Fruit fly (Drosophila melanogaster): ENCODE results near the gene CG13473.
A peak's percentile ranks its signal among the peaks of the same experiment; 100 is the strongest.

The CG13473 gene

dm6 chr3L:14759984-14760626, 31.5 kb downstream of the CG13473 start (continued):
- TF ChIP-seq Eip74EF (GFP tag; optimal IDR thresholded peaks at IDR 0.05): peak in 1 of 2 experiments; percentile 55
- TF ChIP-seq CG7786 (GFP tag; optimal IDR thresholded peaks at IDR 0.05): peak; percentile 70
- no peak for TF ChIP-seq hkb (optimal IDR thresholded peaks at IDR 0.05)
- TF ChIP-seq hkb (GFP tag; IDR thresholded peaks at IDR 0.05): peak; percentile 66
- 0 out of 2 replicates have a peak, but pooled peaks have one; percentile 34 for TF ChIP-seq ssp (GFP tag; IDR thresholded peaks at IDR 0.05)
- peak; percentile 74 for TF ChIP-seq CG1603 (tag; optimal IDR thresholded peaks at IDR 0.05)
- TF ChIP-seq Dip2 (GFP tag; IDR thresholded peaks at IDR 0.05): no peak
- TF ChIP-seq CG15269 (tag; optimal IDR thresholded peaks at IDR 0.05): peak; percentile 77
- peak; percentile 35 for TF ChIP-seq CG13624 (GFP tag; optimal IDR thresholded peaks at IDR 0.05)
- peak; percentile 73 for TF ChIP-seq stc (GFP tag; IDR thresholded peaks at IDR 0.05)
- no peak for TF ChIP-seq stwl (tag; optimal IDR thresholded peaks at IDR 0.05)
- peak; percentile 81 for TF ChIP-seq Atf6 (GFP tag; IDR thresholded peaks at IDR 0.05)
- TF ChIP-seq fd64A (GFP tag; optimal IDR thresholded peaks at IDR 0.05): no peak
- peak; percentile 66 for TF ChIP-seq dysf (GFP tag; IDR thresholded peaks at IDR 0.05)
- TF ChIP-seq danr (GFP tag; IDR thresholded peaks at IDR 0.05): no peak
- TF ChIP-seq CrebB (tag; optimal IDR thresholded peaks at IDR 0.05): no peak
- peak; percentile 58 for TF ChIP-seq lab (GFP tag; optimal IDR thresholded peaks at IDR 0.05)
- TF ChIP-seq nmo (GFP tag; optimal IDR thresholded peaks at IDR 0.05): peak; percentile 73
- peak; percentile 63 for TF ChIP-seq her (GFP tag; optimal IDR thresholded peaks at IDR 0.05)
- no peak for TF ChIP-seq Gsc (GFP tag; IDR thresholded peaks at IDR 0.05)
- TF ChIP-seq CG15601 (tag; optimal IDR thresholded peaks at IDR 0.05): peak; percentile 55
- TF ChIP-seq CG32772 (GFP tag; IDR thresholded peaks at IDR 0.05): peak; percentile 62
- peak; percentile 76 for TF ChIP-seq slbo (GFP tag; IDR thresholded peaks at IDR 0.05)
- TF ChIP-seq CG13287 (GFP tag; IDR thresholded peaks at IDR 0.05; ENCODE audit: partially characterized antibody): peak; percentile 28; the same call in 1 of the 2 replicates
- peak; percentile 68 for TF ChIP-seq CG3995 (GFP tag; optimal IDR thresholded peaks at IDR 0.05)
- TF ChIP-seq CG12104 (GFP tag; optimal IDR thresholded peaks at IDR 0.05): peak; percentile 75
- peak; percentile 71 for TF ChIP-seq fd96Cb (tag; optimal IDR thresholded peaks at IDR 0.05)
- TF ChIP-seq cwo (GFP tag; optimal IDR thresholded peaks at IDR 0.05): peak; percentile 36
- TF ChIP-seq Deaf1 (tag; optimal IDR thresholded peaks at IDR 0.05): no peak
- TF ChIP-seq Stat92E (GFP tag; optimal IDR thresholded peaks at IDR 0.05): no peak
- TF ChIP-seq cg (GFP tag; optimal IDR thresholded peaks at IDR 0.05): peak; percentile 18
- TF ChIP-seq al (GFP tag; IDR thresholded peaks at IDR 0.05): no peak
- peak in 1 of 2 experiments; percentile 90 for TF ChIP-seq eve (GFP tag; optimal IDR thresholded peaks at IDR 0.05)
- no peak for TF ChIP-seq hth (optimal IDR thresholded peaks at IDR 0.05)
- no peak for TF ChIP-seq bowl (GFP tag; IDR thresholded peaks at IDR 0.05)
- TF ChIP-seq kni (GFP tag; optimal IDR thresholded peaks at IDR 0.05): no peak
- TF ChIP-seq cad (GFP tag; optimal IDR thresholded peaks at IDR 0.05): no peak
- TF ChIP-seq sens (GFP tag): peak; percentile 96
- TF ChIP-seq CG8290 (GFP tag; optimal IDR thresholded peaks at IDR 0.05): peak; percentile 2
- peak in 1 of 2 experiments; percentile 64 for TF ChIP-seq CG8290 (tag; optimal IDR thresholded peaks at IDR 0.05)
- TF ChIP-seq exex (tag; optimal IDR thresholded peaks at IDR 0.05): no peak
- 0 out of 2 replicates have a peak, but pooled peaks have one; percentile 6 for TF ChIP-seq CG8765 (GFP tag; IDR thresholded peaks at IDR 0.05)
- no peak for TF ChIP-seq rib (GFP tag; IDR thresholded peaks at IDR 0.05)
- TF ChIP-seq CG17359 (tag; optimal IDR thresholded peaks at IDR 0.05): peak; percentile 81
- TF ChIP-seq CG6272 (GFP tag; IDR thresholded peaks at IDR 0.05): no peak
- TF ChIP-seq CG12219 (GFP tag; optimal IDR thresholded peaks at IDR 0.05): peak; percentile 48
- no peak for TF ChIP-seq CG6175 (GFP tag; IDR thresholded peaks at IDR 0.05)
- no peak for TF ChIP-seq CG32767 (GFP tag; IDR thresholded peaks at IDR 0.05)
- TF ChIP-seq dimm (GFP tag; IDR thresholded peaks at IDR 0.05): no peak
- no peak for TF ChIP-seq CG14667 (GFP tag; IDR thresholded peaks at IDR 0.05)
- TF ChIP-seq crp (GFP tag; optimal IDR thresholded peaks at IDR 0.05): peak in 1 of 2 experiments; percentile 35
